Fruit fly (Drosophila melanogaster): ENCODE data around the gene Hsp60A.

dm6 chrX:11147553-11148067 lies 39.3 kb downstream of the Hsp60A start:
- no peak for TF ChIP-seq pan (optimal IDR thresholded peaks at IDR 0.05)
- TF ChIP-seq pan (GFP tag; optimal IDR thresholded peaks at IDR 0.05 in 1 of 2, IDR thresholded peaks at IDR 0.05 in 1 of 2), result no peak
- no peak for TF ChIP-seq CG6272 (GFP tag; IDR thresholded peaks at IDR 0.05)
